Fruit fly (Drosophila melanogaster) whole organism, embryonic: ENCODE data around the gene CG3529.

ENCODE experiments used
- CG10209 ChIP-seq: fragments of 200-800 bp; sonication (Bioruptor generic); optimal IDR thresholded peaks from 3 replicates; lab custom pipeline; 2017; ENCODE audit warnings: missing biosample characterization, mild to moderate bottlenecking, missing genetic modification characterization, missing genetic modification reagents
- CG10462 ChIP-seq: fragments of 200-800 bp; sonication (Bioruptor generic); optimal IDR thresholded peaks from 2 replicates; lab custom pipeline; 2016; ENCODE audit warnings: missing biosample characterization, missing genetic modification characterization
- CG11723 ChIP-seq: fragments of 200-800 bp; sonication (Bioruptor generic); optimal IDR thresholded peaks from 2 replicates; lab custom pipeline; 2017; ENCODE audit warnings: missing biosample characterization, mild to moderate bottlenecking, missing genetic modification characterization
- CG12071 ChIP-seq: fragments of 200-800 bp; sonication (Bioruptor generic); optimal IDR thresholded peaks from 3 replicates; lab custom pipeline; 2018; ENCODE audit warnings: missing biosample characterization, mild to moderate bottlenecking, missing genetic modification characterization
- CG12391 ChIP-seq: fragments of 200-800 bp; sonication (Bioruptor generic); optimal IDR thresholded peaks from 3 replicates; lab custom pipeline; 2018; ENCODE audit warnings: missing biosample characterization, mild to moderate bottlenecking, missing genetic modification characterization, moderate library complexity
- CG12769 ChIP-seq: fragments of 200-800 bp; sonication (Bioruptor generic); optimal IDR thresholded peaks from 2 replicates; lab custom pipeline; 2019; ENCODE audit warnings: missing biosample characterization, mild to moderate bottlenecking, missing genetic modification characterization, moderate library complexity
- CG13424 ChIP-seq: fragments of 200-800 bp; sonication (Bioruptor generic); optimal IDR thresholded peaks from 2 replicates; lab custom pipeline; 2019; ENCODE audit warnings: missing biosample characterization, mild to moderate bottlenecking, missing genetic modification characterization, moderate library complexity
- CG14441 ChIP-seq: fragments of 200-800 bp; sonication (Bioruptor generic); IDR thresholded peaks from 2 replicates; pipeline ENCODE4 v1.3.6; 2022; ENCODE audit warnings: missing biosample characterization, missing genetic modification characterization
- CG15073 ChIP-seq: fragments of 200-800 bp; sonication (Bioruptor generic); optimal IDR thresholded peaks from 2 replicates; lab custom pipeline; 2016; ENCODE audit warnings: missing biosample characterization, missing genetic modification characterization
- CG15601 ChIP-seq: fragments of 200-800 bp; sonication (Bioruptor generic); optimal IDR thresholded peaks from 3 replicates; lab custom pipeline; 2019; ENCODE audit warnings: missing biosample characterization, mild to moderate bottlenecking, missing genetic modification characterization, moderate library complexity
- CG16779 ChIP-seq: fragments of 200-800 bp; sonication (Bioruptor generic); IDR thresholded peaks from 2 replicates; pipeline ENCODE4 v1.3.6; 2022; ENCODE audit warnings: missing biosample characterization, missing genetic modification characterization
- CG17328 ChIP-seq: fragments of 200-800 bp; sonication (Bioruptor generic); IDR thresholded peaks from 2 replicates; pipeline ENCODE4 v1.3.6; 2022; ENCODE audit warnings: missing biosample characterization, missing genetic modification characterization
- CG17385 ChIP-seq: fragments of 200-800 bp; sonication (Bioruptor generic); optimal IDR thresholded peaks from 3 replicates; lab custom pipeline; 2018; ENCODE audit warnings: missing biosample characterization, mild to moderate bottlenecking, missing genetic modification characterization
- CG2199 ChIP-seq: fragments of 200-800 bp; sonication (Bioruptor generic); IDR thresholded peaks from 3 replicates; pipeline ENCODE4 v1.3.6; 2022; ENCODE audit warnings: missing biosample characterization, missing genetic modification characterization
- CG2889 ChIP-seq: fragments of 200-800 bp; sonication (Bioruptor generic); IDR thresholded peaks from 3 replicates; pipeline ENCODE4 v1.3.6; 2022; ENCODE audit warnings: missing biosample characterization, missing genetic modification characterization
- CG3065 ChIP-seq: fragments of 200-800 bp; sonication (Bioruptor generic); optimal IDR thresholded peaks from 2 replicates; lab custom pipeline; 2016; ENCODE audit warnings: missing biosample characterization, missing genetic modification characterization
- CG3281 ChIP-seq: fragments of 200-800 bp; sonication (Bioruptor generic); optimal IDR thresholded peaks from 3 replicates; lab custom pipeline; 2017; ENCODE audit warnings: missing biosample characterization, mild to moderate bottlenecking, missing genetic modification characterization
- CG33213 ChIP-seq: fragments of 200-800 bp; sonication (Bioruptor generic); optimal IDR thresholded peaks from 3 replicates; lab custom pipeline; 2016; ENCODE audit warnings: missing biosample characterization, missing genetic modification characterization
- CG33557 ChIP-seq: fragments of 200-800 bp; sonication (Bioruptor generic); optimal IDR thresholded peaks from 2 replicates; lab custom pipeline; 2019; ENCODE audit warnings: missing biosample characterization, mild to moderate bottlenecking, missing genetic modification characterization, moderate library complexity
- CG4404 ChIP-seq: fragments of 200-800 bp; sonication (Bioruptor generic); IDR thresholded peaks from 2 replicates; pipeline ENCODE4 v1.3.6; 2022; ENCODE audit warnings: missing biosample characterization, missing genetic modification characterization
- CG8089 ChIP-seq: fragments of 200-800 bp; sonication (Bioruptor generic); optimal IDR thresholded peaks from 3 replicates; lab custom pipeline; 2016; ENCODE audit warnings: missing biosample characterization, missing genetic modification characterization
- D19A ChIP-seq: fragments of 200-800 bp; optimal IDR thresholded peaks from 3 replicates; lab custom pipeline; 2019; ENCODE audit warnings: missing biosample characterization, mild to moderate bottlenecking, missing genetic modification characterization, moderate library complexity
- Dad ChIP-seq: fragments of 200-800 bp; sonication (Bioruptor generic); optimal IDR thresholded peaks from 3 replicates; lab custom pipeline; 2016; ENCODE audit warnings: missing biosample characterization, missing genetic modification characterization
- E2f1 ChIP-seq: fragments of 200-800 bp; sonication (Bioruptor generic); IDR thresholded peaks from 2 replicates; pipeline ENCODE4 v1.3.6; 2022; ENCODE audit warnings: missing biosample characterization, missing genetic modification characterization
- GATAe ChIP-seq: fragments of 200-800 bp; sonication (Bioruptor generic); conservative IDR thresholded peaks from 2 replicates; pipeline ENCODE4 v1.3.6; 2022; ENCODE audit warnings: missing biosample characterization, missing genetic modification characterization
- HLH54F ChIP-seq: fragments of 200-800 bp; sonication (Bioruptor generic); optimal IDR thresholded peaks from 3 replicates; lab custom pipeline; 2016; ENCODE audit warnings: missing biosample characterization, missing genetic modification characterization
- Hey ChIP-seq: fragments of 200-800 bp; sonication (Bioruptor generic); optimal IDR thresholded peaks from 3 replicates; lab custom pipeline; 2018; ENCODE audit warnings: missing biosample characterization, mild to moderate bottlenecking, missing genetic modification characterization
- Hr3 ChIP-seq: fragments of 200-800 bp; sonication (Bioruptor generic); optimal IDR thresholded peaks from 3 replicates; lab custom pipeline; 2016; ENCODE audit warnings: missing biosample characterization, missing genetic modification characterization
- Hsf ChIP-seq: fragments of 200-800 bp; sonication (Bioruptor generic); optimal IDR thresholded peaks from 3 replicates; lab custom pipeline; 2016; ENCODE audit warnings: missing biosample characterization, missing genetic modification characterization
- Lpt ChIP-seq: fragments of >200 bp; optimal IDR thresholded peaks from 2 replicates; lab custom pipeline; 2018; ENCODE audit warnings: missing biosample characterization, missing genetic modification characterization
- NK7.1 ChIP-seq: fragments of 200-800 bp; sonication (Bioruptor generic); optimal IDR thresholded peaks from 3 replicates; lab custom pipeline; 2016; ENCODE audit warnings: missing biosample characterization, missing genetic modification characterization
- Ssrp ChIP-seq: fragments of 200-800 bp; sonication (Bioruptor generic); optimal IDR thresholded peaks from 2 replicates; lab custom pipeline; 2018; ENCODE audit warnings: missing biosample characterization, mild to moderate bottlenecking, missing genetic modification characterization, moderate library complexity
- Tbp ChIP-seq: fragments of >200 bp; optimal IDR thresholded peaks from 2 replicates; lab custom pipeline; 2018; ENCODE audit warnings: missing biosample characterization, missing genetic modification characterization
- br ChIP-seq: fragments of >200 bp; optimal IDR thresholded peaks from 2 replicates; lab custom pipeline; 2017
- btn ChIP-seq: fragments of 200-800 bp; sonication (Bioruptor generic); optimal IDR thresholded peaks from 2 replicates; lab custom pipeline; 2016; ENCODE audit warnings: missing biosample characterization, missing genetic modification characterization
- crol ChIP-seq: fragments of 200-800 bp; sonication (Bioruptor generic); IDR thresholded peaks from 2 replicates; pipeline ENCODE4 v1.3.6; 2022; ENCODE audit warnings: missing biosample characterization, missing genetic modification characterization
- da ChIP-seq: fragments of 200-800 bp; sonication (Bioruptor generic); optimal IDR thresholded peaks from 2 replicates; lab custom pipeline; 2016; ENCODE audit warnings: missing biosample characterization, missing genetic modification characterization
- exex ChIP-seq: fragments of 200-800 bp; sonication (Bioruptor generic); optimal IDR thresholded peaks from 4 replicates; lab custom pipeline; 2018; ENCODE audit warnings: missing biosample characterization, mild to moderate bottlenecking, missing genetic modification characterization, moderate library complexity
- fd96Cb ChIP-seq: fragments of 200-800 bp; sonication (Bioruptor generic); optimal IDR thresholded peaks from 2 replicates; lab custom pipeline; 2018; ENCODE audit warnings: missing biosample characterization, mild to moderate bottlenecking, missing genetic modification characterization, moderate library complexity
- fru ChIP-seq: fragments of >200 bp; optimal IDR thresholded peaks from 2 replicates; lab custom pipeline; 2017
- fu2 ChIP-seq: fragments of 200-800 bp; sonication (Bioruptor generic); optimal IDR thresholded peaks from 2 replicates; lab custom pipeline; 2016; ENCODE audit warnings: missing biosample characterization, missing genetic modification characterization
- gro ChIP-seq: fragments of 200-800 bp; sonication (Bioruptor generic); optimal IDR thresholded peaks from 2 replicates; lab custom pipeline; 2016; ENCODE audit warnings: missing biosample characterization, missing genetic modification characterization
- insv ChIP-seq, 2 experiments: fragments of 200-800 bp; sonication (Bioruptor generic); optimal IDR thresholded peaks; 3 replicates each; lab custom pipeline; 2016 to 2018; ENCODE audit warnings: missing biosample characterization in 2 of 2, missing genetic modification characterization in 2 of 2
- lov ChIP-seq, 2 experiments: fragments of 200-800 bp in 1 of 2; fragments of >200 bp in 1 of 2; sonication (Bioruptor generic) in 1 of 2; IDR thresholded peaks in 1 of 2; optimal IDR thresholded peaks in 1 of 2; 2 replicates in 1 of 2; 3 replicates in 1 of 2; pipeline versions ENCODE4 v1.3.6 to Lab custom; 2017 to 2022; ENCODE audit warnings: missing biosample characterization in 1 of 2, missing genetic modification characterization in 1 of 2
- nom ChIP-seq: fragments of 200-800 bp; sonication (Bioruptor generic); optimal IDR thresholded peaks from 2 replicates; lab custom pipeline; 2017; ENCODE audit warnings: missing biosample characterization, missing genetic modification characterization, mild to moderate bottlenecking, moderate library complexity, missing genetic modification reagents
- p53 ChIP-seq: fragments of 200-800 bp; sonication (Bioruptor generic); optimal IDR thresholded peaks from 2 replicates; lab custom pipeline; 2016; ENCODE audit warnings: missing biosample characterization, missing genetic modification characterization
- run ChIP-seq: fragments of 200-800 bp; sonication (Bioruptor generic); optimal IDR thresholded peaks from 3 replicates; lab custom pipeline; 2018; ENCODE audit warnings: missing biosample characterization, mild to moderate bottlenecking, missing genetic modification characterization
- sc ChIP-seq, 3 experiments: fragments of >200 bp in 2 of 3; fragments of 200-800 bp in 1 of 3; sonication (Bioruptor generic) in 1 of 3; optimal IDR thresholded peaks; 2 replicates in 2 of 3; 3 replicates in 1 of 3; lab custom pipeline; 2017; ENCODE audit warnings: mild to moderate bottlenecking in 1 of 3, missing biosample characterization in 1 of 3, missing genetic modification characterization in 1 of 3, missing genetic modification reagents in 1 of 3
- so ChIP-seq: fragments of 200-800 bp; sonication (Bioruptor generic); IDR thresholded peaks from 3 replicates; pipeline ENCODE4 v1.3.6; 2022; ENCODE audit warnings: missing biosample characterization, missing genetic modification characterization
- sob ChIP-seq: fragments of 200-800 bp; sonication (Bioruptor generic); IDR thresholded peaks from 2 replicates; pipeline ENCODE4 v1.3.6; 2022; ENCODE audit warnings: missing biosample characterization, missing genetic modification characterization

CG3529 gene

dm6 chr3L:9410754-9411423 lies 35.8 kb upstream of the CG3529 start, which contains the start of the genes CG4022 and Cpsf5 (continued):
- TF ChIP-seq insv (GFP tag; optimal IDR thresholded peaks at IDR 0.05; lab: Kevin White, UChicago) (peak in 1 of 2 experiments; percentile 66), nom (peak; percentile 28), CG8089 (GFP tag; lab: Kevin White, UChicago) (peak; percentile 20), CG11723 (GFP tag; lab: Kevin White, UChicago) (peak; percentile 52), CG12769 (tag; lab: Kevin White, UChicago) (peak; percentile 71), Hr3 (GFP tag; lab: Kevin White, UChicago) (peak; percentile 75), CG33213 (GFP tag; lab: Kevin White, UChicago) (peak; percentile 52), run (peak; percentile 54), Dad (GFP tag; lab: Kevin White, UChicago) (peak; percentile 34), CG4404 (GFP tag; lab: Robert Waterston, UW) (peak; percentile 76), sob (GFP tag; lab: Robert Waterston, UW) (peak; percentile 87), da (peak; percentile 21), exex (peak; percentile 77), Hey (tag; lab: Kevin White, UChicago) (no peak), crol (GFP tag; lab: Robert Waterston, UW) (no peak), D19A (tag; lab: Kevin White, UChicago) (peak; percentile 52), Lpt (no peak), Tbp (GFP tag; lab: Kevin White, UChicago) (no peak), Ssrp (peak; percentile 84), CG14441 (GFP tag; lab: Robert Waterston, UW) (peak; percentile 83), br (lab: Kevin White, UChicago) (no peak), E2f1 (GFP tag; lab: Robert Waterston, UW) (peak; percentile 79), fru (lab: Kevin White, UChicago) (no peak), CG10209 (GFP tag; lab: Kevin White, UChicago) (peak; percentile 80), Hsf (GFP tag; lab: Kevin White, UChicago) (peak; percentile 85), CG13424 (tag; lab: Kevin White, UChicago) (peak; percentile 92), sc (optimal IDR thresholded peaks at IDR 0.05; lab: Kevin White, UChicago) (no peak), sc (GFP tag; optimal IDR thresholded peaks at IDR 0.05; lab: Kevin White, UChicago) (peak; percentile 16), CG17385 (GFP tag; lab: Kevin White, UChicago) (peak; percentile 81), btn (GFP tag; lab: Kevin White, UChicago) (no peak), CG16779 (GFP tag; lab: Robert Waterston, UW) (no peak), lov (optimal IDR thresholded peaks at IDR 0.05; lab: Kevin White, UChicago) (no peak), lov (GFP tag; IDR thresholded peaks at IDR 0.05; lab: Robert Waterston, UW) (peak; percentile 71; the same call in 2 of the 3 replicates), CG15601 (tag; lab: Kevin White, UChicago) (peak; percentile 86), CG2889 (peak; percentile 77), so (GFP tag; lab: Robert Waterston, UW) (peak; percentile 85; the same call in 2 of the 3 replicates), CG15073 (GFP tag; lab: Kevin White, UChicago) (no peak), CG10462 (GFP tag; lab: Kevin White, UChicago) (peak; percentile 67), CG17328 (GFP tag; lab: Robert Waterston, UW) (peak; percentile 87), CG3281 (peak; percentile 79), CG33557 (peak; percentile 86), HLH54F (GFP tag; lab: Kevin White, UChicago) (peak; percentile 75), GATAe (GFP tag; lab: Robert Waterston, UW) (no peak), CG12391 (tag; lab: Kevin White, UChicago) (peak; percentile 95), CG2199 (GFP tag; lab: Robert Waterston, UW) (peak; percentile 26; the same call in 1 of the 3 replicates), CG3065 (GFP tag; lab: Kevin White, UChicago) (peak; percentile 46), CG12071 (GFP tag; lab: Kevin White, UChicago) (peak; percentile 27), p53 (GFP tag; lab: Kevin White, UChicago) (no peak), NK7.1 (no peak), fd96Cb (peak; percentile 68), gro (GFP tag; lab: Kevin White, UChicago) (peak; percentile 23), fu2 (GFP tag; lab: Kevin White, UChicago) (no peak)
